Worm (Caenorhabditis elegans) whole organism, L2 larva: ENCODE measurements around the gene lido-14.

Experiments used
- Y55F3AM.14 ChIP-seq: fragments of 200-800 bp; sonication (Bioruptor generic); optimal IDR thresholded peaks from 2 replicates; lab custom pipeline; 2018; ENCODE audit warnings: mild to moderate bottlenecking, missing genetic modification characterization, missing compliant biosample characterization
- ZK546.5 ChIP-seq: sonication (generic microtip); optimal IDR thresholded peaks from 2 replicates; lab custom pipeline; 2017; ENCODE audit warnings: missing biosample characterization, missing genetic modification characterization
- alr-1 ChIP-seq: fragments of 150-350 bp; optimal IDR thresholded peaks from 2 replicates; lab custom pipeline; 2014; ENCODE audit warnings: missing biosample characterization, missing genetic modification characterization
- aly-2 ChIP-seq: fragments of 150-350 bp; optimal IDR thresholded peaks from 2 replicates; lab custom pipeline; 2014; ENCODE audit warnings: missing biosample characterization, missing genetic modification characterization
- blmp-1 ChIP-seq: sonication (generic microtip); optimal IDR thresholded peaks from 2 replicates; lab custom pipeline; 2017; ENCODE audit warnings: missing genetic modification characterization, mild to moderate bottlenecking, missing compliant biosample characterization, antibody characterized with exemption, moderate library complexity; ENCODE audit not compliant: insufficient read depth
- ceh-16 ChIP-seq: fragments of 150-350 bp; optimal IDR thresholded peaks from 2 replicates; lab custom pipeline; 2014; ENCODE audit warnings: missing biosample characterization, missing genetic modification characterization
- ceh-82 ChIP-seq: fragments of 150-350 bp; optimal IDR thresholded peaks from 2 replicates; lab custom pipeline; 2014; ENCODE audit warnings: missing biosample characterization, missing genetic modification characterization
- crh-2 ChIP-seq: sonication (generic microtip); optimal IDR thresholded peaks from 2 replicates; lab custom pipeline; 2017; ENCODE audit warnings: missing biosample characterization, missing genetic modification characterization
- egl-27 ChIP-seq: sonication (generic microtip); optimal IDR thresholded peaks from 3 replicates; lab custom pipeline; 2017; ENCODE audit warnings: missing biosample characterization, missing genetic modification reagents, missing genetic modification characterization
- elt-1 ChIP-seq: fragments of 150-350 bp; optimal IDR thresholded peaks from 2 replicates; lab custom pipeline; 2014; ENCODE audit warnings: missing biosample characterization, missing genetic modification characterization
- fos-1 ChIP-seq: fragments of 150-350 bp; optimal IDR thresholded peaks from 2 replicates; lab custom pipeline; 2014; ENCODE audit warnings: missing biosample characterization, missing genetic modification characterization
- gmeb-1 ChIP-seq: fragments of 150-350 bp; optimal IDR thresholded peaks from 2 replicates; lab custom pipeline; 2014; ENCODE audit warnings: missing biosample characterization, missing genetic modification characterization
- lin-13 ChIP-seq: fragments of 150-350 bp; optimal IDR thresholded peaks from 2 replicates; lab custom pipeline; 2014; ENCODE audit warnings: missing biosample characterization, missing genetic modification reagents, missing genetic modification characterization
- lin-39 ChIP-seq: fragments of 150-350 bp; optimal IDR thresholded peaks from 2 replicates; lab custom pipeline; 2014; ENCODE audit warnings: missing biosample characterization, missing genetic modification reagents, missing genetic modification characterization
- lsy-2 ChIP-seq, 2 experiments: fragments of 150-350 bp in 1 of 2; sonication (generic microtip) in 1 of 2; optimal IDR thresholded peaks; 2 replicates each; lab custom pipeline; 2014 to 2017; ENCODE audit warnings: missing biosample characterization in 2 of 2, missing genetic modification characterization in 2 of 2
- nhr-10 ChIP-seq: sonication (generic microtip); optimal IDR thresholded peaks from 2 replicates; lab custom pipeline; 2017; ENCODE audit warnings: missing biosample characterization, missing genetic modification characterization
- nhr-11 ChIP-seq: fragments of 150-350 bp; optimal IDR thresholded peaks from 2 replicates; lab custom pipeline; 2014; ENCODE audit warnings: missing biosample characterization, missing genetic modification characterization
- nhr-12 ChIP-seq: fragments of 150-350 bp; optimal IDR thresholded peaks from 2 replicates; lab custom pipeline; 2014; ENCODE audit warnings: missing biosample characterization, missing genetic modification characterization
- nhr-21 ChIP-seq: fragments of 150-350 bp; optimal IDR thresholded peaks from 2 replicates; lab custom pipeline; 2014; ENCODE audit warnings: missing biosample characterization, missing genetic modification characterization
- nhr-237 ChIP-seq: fragments of 150-350 bp; optimal IDR thresholded peaks from 2 replicates; lab custom pipeline; 2014; ENCODE audit warnings: missing biosample characterization, missing genetic modification characterization
- nhr-25 ChIP-seq: fragments of 150-350 bp; sonication (generic microtip); optimal IDR thresholded peaks from 3 replicates; lab custom pipeline; 2014; ENCODE audit warnings: missing biosample characterization, missing genetic modification characterization
- nhr-6 ChIP-seq: fragments of 150-350 bp; optimal IDR thresholded peaks from 2 replicates; lab custom pipeline; 2014; ENCODE audit warnings: missing biosample characterization, missing genetic modification characterization
- nhr-77 ChIP-seq: fragments of 150-350 bp; optimal IDR thresholded peaks from 2 replicates; lab custom pipeline; 2014; ENCODE audit warnings: missing biosample characterization, missing genetic modification characterization
- peb-1 ChIP-seq: fragments of 150-350 bp; optimal IDR thresholded peaks from 2 replicates; lab custom pipeline; 2014; ENCODE audit warnings: missing biosample characterization, missing genetic modification characterization
- sem-4 ChIP-seq: fragments of 150-350 bp; optimal IDR thresholded peaks from 2 replicates; lab custom pipeline; 2014; ENCODE audit warnings: missing biosample characterization, missing genetic modification reagents, missing genetic modification characterization
- skn-1 ChIP-seq: sonication (generic microtip); optimal IDR thresholded peaks from 2 replicates; lab custom pipeline; 2017; ENCODE audit warnings: missing biosample characterization, missing genetic modification characterization
- sma-3 ChIP-seq: sonication (generic microtip); optimal IDR thresholded peaks from 2 replicates; lab custom pipeline; 2016; ENCODE audit warnings: missing genetic modification reagents, missing genetic modification characterization, missing compliant biosample characterization
- sma-9 ChIP-seq, 2 experiments: fragments of 150-350 bp in 1 of 2; sonication (generic microtip) in 1 of 2; optimal IDR thresholded peaks; 2 replicates each; lab custom pipeline; 2014 to 2016; ENCODE audit warnings: missing genetic modification characterization in 2 of 2, mild to moderate bottlenecking in 1 of 2, missing biosample characterization in 1 of 2, missing compliant biosample characterization in 1 of 2, missing genetic modification reagents in 1 of 2, moderate library complexity in 1 of 2
- snpc-4 ChIP-seq: fragments of 150-350 bp; optimal IDR thresholded peaks from 2 replicates; lab custom pipeline; 2014; ENCODE audit warnings: missing biosample characterization, missing genetic modification characterization
- zag-1 ChIP-seq: fragments of 150-350 bp; optimal IDR thresholded peaks from 2 replicates; lab custom pipeline; 2014; ENCODE audit warnings: missing biosample characterization, missing genetic modification characterization
- ztf-1 ChIP-seq: fragments of 200-800 bp; sonication (Bioruptor generic); conservative IDR thresholded peaks from 2 replicates; pipeline ENCODE4 v1.3.6; 2022; ENCODE audit warnings: missing genetic modification characterization, missing compliant biosample characterization
- ztf-11 ChIP-seq: sonication (generic microtip); optimal IDR thresholded peaks from 2 replicates; lab custom pipeline; 2017; ENCODE audit warnings: missing biosample characterization, missing genetic modification characterization

lido-14 gene

DNA sequence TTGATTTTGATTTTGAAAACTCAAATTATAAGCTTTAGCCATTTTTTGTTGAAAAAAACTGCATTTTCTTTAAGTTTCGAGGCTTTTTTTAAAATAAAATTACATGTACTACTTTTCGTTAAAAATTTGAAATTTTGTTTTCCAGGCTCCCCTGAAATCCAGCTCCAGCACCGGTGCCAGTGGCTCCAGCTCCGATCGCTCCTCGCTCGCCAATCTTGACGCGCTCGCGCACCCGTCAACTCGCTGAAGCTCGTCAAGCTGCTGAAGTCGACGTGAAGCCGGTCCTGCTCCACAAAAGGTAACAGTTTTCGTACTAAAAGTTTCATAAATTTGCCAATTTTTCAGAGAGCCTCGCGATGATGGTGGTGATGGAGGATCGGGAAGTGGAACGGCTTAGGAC, 18.1 kb upstream of the lido-14 start:
- TF ChIP-seq zag-1 (no peak), nhr-11 (tag; lab: Kevin White, UChicago) (no peak), egl-27 (tag; lab: Kevin White, UChicago) (no peak)

DNA sequence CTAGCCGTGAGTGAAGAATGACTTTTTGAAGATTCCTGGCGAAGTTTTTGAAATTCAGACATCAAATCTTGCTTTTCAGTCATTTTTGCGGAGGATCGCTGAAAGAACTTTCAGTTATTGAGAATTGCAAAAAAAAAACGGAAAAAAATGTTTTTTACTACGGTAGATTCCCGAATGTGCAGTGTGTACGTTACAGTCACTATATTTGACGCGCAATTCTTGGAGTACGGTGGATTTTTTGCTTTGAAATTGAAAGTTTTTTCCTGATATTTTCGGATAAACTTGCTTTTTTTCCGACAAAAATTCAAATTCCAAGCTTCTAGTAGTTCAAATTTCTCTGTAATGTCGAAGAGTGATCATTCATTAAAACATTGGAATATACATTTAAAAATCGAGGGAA, 16.9 kb upstream of the lido-14 start, which contains the start of gene F14D2.11:
TSS of gene F14D2.11 (minus strand) at position 101 of the 400 bp plus-strand sequence.
- no peak for TF ChIP-seq sma-9 (GFP tag; optimal IDR thresholded peaks at IDR 0.05; lab: Kevin White, UChicago)
- no peak for TF ChIP-seq sma-9 (tag; optimal IDR thresholded peaks at IDR 0.05; lab: Kevin White, UChicago)
- no peak for TF ChIP-seq nhr-11 (tag; lab: Kevin White, UChicago)
- TF ChIP-seq nhr-237 (tag; lab: Kevin White, UChicago), result no peak
- TF ChIP-seq Y55F3AM.14 (GFP tag; lab: Kevin White, UChicago), result no peak
- TF ChIP-seq fos-1 (tag; lab: Kevin White, UChicago), result no peak
- no peak for TF ChIP-seq ceh-16 (tag; lab: Kevin White, UChicago)
- no peak for TF ChIP-seq lsy-2 (tag; optimal IDR thresholded peaks at IDR 0.05; lab: Kevin White, UChicago)
- no peak for TF ChIP-seq elt-1 (tag; lab: Kevin White, UChicago)
- TF ChIP-seq snpc-4 (tag; lab: Kevin White, UChicago), result no peak
- TF ChIP-seq nhr-6 (tag; lab: Kevin White, UChicago), result no peak
- TF ChIP-seq lin-13 (GFP tag; lab: Kevin White, UChicago), result no peak
- TF ChIP-seq nhr-77 (tag; lab: Kevin White, UChicago), result no peak
- no peak for TF ChIP-seq ZK546.5 (tag; lab: Kevin White, UChicago)
- no peak for TF ChIP-seq blmp-1
- no peak for TF ChIP-seq nhr-10 (tag; lab: Kevin White, UChicago)
- TF ChIP-seq, all 48 proteins: peak for 0

DNA sequence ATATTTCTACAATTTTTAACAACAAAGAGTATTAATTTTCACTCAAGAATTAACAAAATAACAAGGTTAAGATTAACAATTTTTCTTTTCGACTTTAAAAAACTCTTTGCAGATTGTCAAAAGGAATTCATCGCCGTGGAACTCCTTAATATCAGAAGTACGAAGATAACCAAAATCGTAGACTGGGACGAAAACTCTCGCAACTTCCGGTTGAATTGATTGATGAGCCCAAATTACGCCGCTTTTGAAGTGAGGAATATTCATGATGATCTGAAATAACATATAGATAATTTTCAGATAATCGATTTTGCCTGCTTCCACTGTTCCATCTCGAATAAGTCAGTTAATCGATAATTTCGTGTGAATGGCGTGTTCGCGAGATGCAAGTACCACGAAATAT, 15.2 kb upstream of the lido-14 start, which contains the start of gene F14D2.15:
TSS of gene F14D2.15 (minus strand) at position 101 of the 400 bp plus-strand sequence.
- TF ChIP-seq ceh-82 (tag; lab: Kevin White, UChicago) (no peak), nhr-21 (no peak), Y55F3AM.14 (GFP tag; lab: Kevin White, UChicago) (no peak), sma-3 (GFP tag; lab: Kevin White, UChicago) (no peak), nhr-10 (tag; lab: Kevin White, UChicago) (no peak), sem-4 (no peak), ztf-1 (GFP tag; lab: Robert Waterston, UW) (no peak)

DNA sequence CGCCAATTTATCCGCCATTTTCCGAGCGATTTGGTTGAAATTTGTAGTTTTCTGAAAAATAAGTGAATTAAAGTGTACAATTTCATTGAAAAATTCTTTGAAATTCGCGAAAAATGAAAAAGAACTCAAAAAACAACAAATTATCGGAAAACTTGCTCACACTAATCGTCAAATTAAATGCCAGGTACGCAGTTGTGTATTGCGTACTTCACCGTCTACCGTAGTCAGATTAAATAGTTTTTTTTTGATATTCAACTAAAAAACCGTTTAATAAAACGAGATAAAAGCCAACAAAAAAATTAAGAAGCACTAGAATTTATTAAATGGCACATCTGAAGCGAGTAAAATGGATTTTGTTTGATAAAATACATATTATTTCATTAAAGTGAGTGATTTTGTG, 14.0 kb upstream of the lido-14 start, which contains the start of gene bath-28:
TSS of gene bath-28 (minus strand) at position 51 of the 400 bp plus-strand sequence.
- no peak for TF ChIP-seq alr-1 (tag; lab: Kevin White, UChicago)
- no peak for TF ChIP-seq sma-9 (GFP tag; optimal IDR thresholded peaks at IDR 0.05; lab: Kevin White, UChicago)
- no peak for TF ChIP-seq sma-9 (tag; optimal IDR thresholded peaks at IDR 0.05; lab: Kevin White, UChicago)
- no peak for TF ChIP-seq elt-1 (tag; lab: Kevin White, UChicago)
- no peak for TF ChIP-seq fos-1 (tag; lab: Kevin White, UChicago)
- no peak for TF ChIP-seq peb-1
- no peak for TF ChIP-seq nhr-77 (tag; lab: Kevin White, UChicago)
- TF ChIP-seq nhr-12 (tag; lab: Kevin White, UChicago), result no peak
- no peak for TF ChIP-seq crh-2 (tag; lab: Kevin White, UChicago)
- no peak for TF ChIP-seq ztf-11 (tag; lab: Kevin White, UChicago)
- TF ChIP-seq aly-2, result no peak

DNA sequence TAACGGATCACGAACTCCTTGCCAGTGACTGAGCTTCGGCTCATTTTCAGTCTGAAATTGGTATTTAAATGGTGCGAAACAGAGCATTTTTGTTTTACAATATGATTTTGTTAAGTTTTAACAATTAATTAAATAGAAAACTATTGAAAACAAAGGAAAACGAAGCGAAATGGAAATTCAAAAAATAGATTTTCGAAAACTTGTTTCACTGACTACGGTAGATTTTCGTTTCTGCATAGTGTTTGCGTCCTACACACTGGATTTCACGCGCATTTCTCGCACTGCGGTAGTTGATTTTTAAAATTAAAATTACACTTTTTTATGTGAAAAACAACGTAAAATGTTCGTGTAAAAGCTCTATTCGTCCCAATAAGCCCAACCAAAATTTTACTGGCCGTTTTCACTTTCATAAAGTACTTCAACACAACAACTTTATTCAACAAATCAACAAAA, 12.6 kb upstream of the lido-14 start, which contains the start of gene bath-30:
TSS of gene bath-30 (minus strand) at position 51 of the 453 bp plus-strand sequence.
- no peak for TF ChIP-seq nhr-6 (tag; lab: Kevin White, UChicago)
- no peak for TF ChIP-seq gmeb-1
- TF ChIP-seq lin-39 (tag; lab: Kevin White, UChicago), result no peak
- no peak for TF ChIP-seq peb-1
- TF ChIP-seq fos-1 (tag; lab: Kevin White, UChicago), result no peak
- TF ChIP-seq nhr-25, result no peak
- TF ChIP-seq skn-1 (tag; lab: Kevin White, UChicago), result no peak
- no peak for TF ChIP-seq Y55F3AM.14 (GFP tag; lab: Kevin White, UChicago)
